Fruit fly (Drosophila melanogaster) whole organism, embryonic: ENCODE data around the gene ATPsynO.
A peak's percentile ranks its signal among the peaks of the same experiment; 100 is the strongest.

Source experiments
- Blimp-1 ChIP-seq: fragments of 200-800 bp; sonication (Bioruptor generic); optimal IDR thresholded peaks from 3 replicates; lab custom pipeline; 2018; ENCODE audit warnings: missing biosample characterization, missing genetic modification characterization, mild to moderate bottlenecking, moderate library complexity, missing genetic modification reagents
- CG10543 ChIP-seq: fragments of 200-800 bp; sonication (Bioruptor generic); optimal IDR thresholded peaks from 3 replicates; lab custom pipeline; 2017; ENCODE audit warnings: missing biosample characterization, mild to moderate bottlenecking, missing genetic modification characterization, moderate library complexity
- CG10959 ChIP-seq: fragments of 200-800 bp; sonication (Bioruptor generic); IDR thresholded peaks from 2 replicates; pipeline ENCODE4 v1.3.6; 2022; ENCODE audit warnings: missing biosample characterization, missing genetic modification characterization
- CG11093 ChIP-seq: fragments of 200-800 bp; sonication (Bioruptor generic); IDR thresholded peaks from 3 replicates; pipeline ENCODE4 v1.3.6; 2022; ENCODE audit warnings: missing biosample characterization, missing genetic modification characterization
- CG11696 ChIP-seq: fragments of 200-800 bp; sonication (Bioruptor generic); IDR thresholded peaks from 2 replicates; pipeline ENCODE4 v1.3.6; 2022; ENCODE audit warnings: missing biosample characterization, missing genetic modification characterization
- CG12744 ChIP-seq: fragments of 200-800 bp; sonication (Bioruptor generic); optimal IDR thresholded peaks from 2 replicates; lab custom pipeline; 2016; ENCODE audit warnings: missing biosample characterization, missing genetic modification characterization
- CG13296 ChIP-seq: fragments of 200-800 bp; sonication (Bioruptor generic); optimal IDR thresholded peaks from 3 replicates; lab custom pipeline; 2018; ENCODE audit warnings: missing biosample characterization, mild to moderate bottlenecking, missing genetic modification characterization
- CG13894 ChIP-seq: fragments of 200-800 bp; sonication (Bioruptor generic); optimal IDR thresholded peaks from 3 replicates; lab custom pipeline; 2018; ENCODE audit warnings: missing biosample characterization, mild to moderate bottlenecking, missing genetic modification characterization, moderate library complexity
- CG14710 ChIP-seq: fragments of 200-800 bp; sonication (Bioruptor generic); optimal IDR thresholded peaks from 3 replicates; lab custom pipeline; 2019; ENCODE audit warnings: missing biosample characterization, mild to moderate bottlenecking, missing genetic modification characterization, moderate library complexity
- CG17361 ChIP-seq: fragments of 200-800 bp; sonication (Bioruptor generic); IDR thresholded peaks from 3 replicates; pipeline ENCODE4 v1.3.6; 2022; ENCODE audit warnings: missing biosample characterization, missing genetic modification characterization
- CG2199 ChIP-seq: fragments of 200-800 bp; sonication (Bioruptor generic); IDR thresholded peaks from 3 replicates; pipeline ENCODE4 v1.3.6; 2022; ENCODE audit warnings: missing biosample characterization, missing genetic modification characterization
- CG30431 ChIP-seq: fragments of 200-800 bp; sonication (Bioruptor generic); optimal IDR thresholded peaks from 2 replicates; lab custom pipeline; 2017; ENCODE audit warnings: missing biosample characterization, missing genetic modification characterization
- CG3065 ChIP-seq: fragments of 200-800 bp; sonication (Bioruptor generic); optimal IDR thresholded peaks from 2 replicates; lab custom pipeline; 2016; ENCODE audit warnings: missing biosample characterization, missing genetic modification characterization
- CG6765 ChIP-seq: fragments of 200-800 bp; sonication (Bioruptor generic); optimal IDR thresholded peaks from 3 replicates; lab custom pipeline; 2017; ENCODE audit warnings: missing biosample characterization, mild to moderate bottlenecking, missing genetic modification characterization
- CG6791 ChIP-seq: fragments of 200-800 bp; sonication (Bioruptor generic); IDR thresholded peaks from 3 replicates; pipeline ENCODE4 v1.3.6; 2022; ENCODE audit warnings: missing biosample characterization, missing genetic modification characterization; ENCODE audit not compliant: partially characterized antibody
- CG7357 ChIP-seq: fragments of 200-800 bp; sonication (Bioruptor generic); IDR thresholded peaks from 3 replicates; pipeline ENCODE4 v1.3.6; 2022; ENCODE audit warnings: missing biosample characterization, missing genetic modification characterization
- CG7745 ChIP-seq: fragments of 200-800 bp; sonication (Bioruptor generic); optimal IDR thresholded peaks from 2 replicates; lab custom pipeline; 2018; ENCODE audit warnings: missing biosample characterization, mild to moderate bottlenecking, missing genetic modification characterization, moderate library complexity
- CoRest ChIP-seq: fragments of 200-800 bp; sonication (Bioruptor generic); optimal IDR thresholded peaks from 3 replicates; lab custom pipeline; 2018; ENCODE audit warnings: missing biosample characterization, mild to moderate bottlenecking, missing genetic modification characterization, moderate library complexity
- Drgx ChIP-seq: fragments of 200-800 bp; sonication (Bioruptor generic); IDR thresholded peaks from 2 replicates; pipeline ENCODE4 v1.3.6; 2022; ENCODE audit warnings: missing biosample characterization, missing genetic modification characterization
- E2f1 ChIP-seq: fragments of 200-800 bp; sonication (Bioruptor generic); IDR thresholded peaks from 2 replicates; pipeline ENCODE4 v1.3.6; 2022; ENCODE audit warnings: missing biosample characterization, missing genetic modification characterization
- E2f2 ChIP-seq: fragments of 200-800 bp; sonication (Bioruptor generic); IDR thresholded peaks from 2 replicates; pipeline ENCODE4 v1.3.6; 2022; ENCODE audit warnings: missing biosample characterization, missing genetic modification characterization
- H2.0 ChIP-seq: fragments of 200-800 bp; sonication (Bioruptor generic); IDR thresholded peaks from 2 replicates; pipeline ENCODE4 v1.3.6; 2022; ENCODE audit warnings: missing biosample characterization, missing genetic modification characterization
- HLH3B ChIP-seq: fragments of 200-800 bp; sonication (Bioruptor generic); IDR thresholded peaks from 2 replicates; pipeline ENCODE4 v1.3.6; 2022; ENCODE audit warnings: missing biosample characterization, missing genetic modification characterization
- HmgD ChIP-seq: fragments of 200-800 bp; sonication (Bioruptor generic); optimal IDR thresholded peaks from 3 replicates; lab custom pipeline; 2016; ENCODE audit warnings: missing biosample characterization, missing genetic modification characterization
- Hmr ChIP-seq: fragments of 200-800 bp; sonication (Bioruptor generic); optimal IDR thresholded peaks from 3 replicates; lab custom pipeline; 2017; ENCODE audit warnings: mild to moderate bottlenecking, missing biosample characterization, missing genetic modification reagents, missing genetic modification characterization
- Hr3 ChIP-seq: fragments of 200-800 bp; sonication (Bioruptor generic); optimal IDR thresholded peaks from 3 replicates; lab custom pipeline; 2016; ENCODE audit warnings: missing biosample characterization, missing genetic modification characterization
- Hr78 ChIP-seq, 2 experiments: fragments of 200-800 bp in 1 of 2; fragments of >200 bp in 1 of 2; sonication (Bioruptor generic) in 1 of 2; optimal IDR thresholded peaks; 2 replicates each; lab custom pipeline; 2017 to 2019; ENCODE audit warnings: missing biosample characterization in 2 of 2, missing genetic modification characterization in 2 of 2, mild to moderate bottlenecking in 1 of 2, moderate library complexity in 1 of 2
- Med ChIP-seq: fragments of 200-800 bp; sonication (Bioruptor generic); peaks from one replicate; lab custom pipeline; 2016; ENCODE audit warnings: missing biosample characterization, missing genetic modification characterization, mild to moderate bottlenecking, inconsistent platforms, moderate library complexity
- NfI ChIP-seq: fragments of 200-800 bp; sonication (Bioruptor generic); optimal IDR thresholded peaks from 3 replicates; lab custom pipeline; 2018; ENCODE audit warnings: missing biosample characterization, mild to moderate bottlenecking, missing genetic modification characterization, moderate library complexity
- Ptx1 ChIP-seq: fragments of 200-800 bp; sonication (Bioruptor generic); IDR thresholded peaks from 2 replicates; pipeline ENCODE4 v1.3.6; 2022; ENCODE audit warnings: missing biosample characterization, missing genetic modification characterization
- Six4 ChIP-seq: fragments of 200-800 bp; sonication (Bioruptor generic); optimal IDR thresholded peaks from 2 replicates; lab custom pipeline; 2016; ENCODE audit warnings: missing biosample characterization, missing genetic modification characterization
- Xbp1 ChIP-seq: fragments of 200-800 bp; sonication (Bioruptor generic); optimal IDR thresholded peaks from 3 replicates; lab custom pipeline; 2016; ENCODE audit warnings: missing biosample characterization, mild to moderate bottlenecking, missing genetic modification characterization
- YL-1 ChIP-seq: fragments of 200-800 bp; sonication (Bioruptor generic); optimal IDR thresholded peaks from 3 replicates; lab custom pipeline; 2017; ENCODE audit warnings: missing biosample characterization, mild to moderate bottlenecking, missing genetic modification characterization
- amos ChIP-seq: fragments of 200-800 bp; sonication (Bioruptor generic); IDR thresholded peaks from 2 replicates; pipeline ENCODE4 v1.3.6; 2022; ENCODE audit warnings: missing biosample characterization, missing genetic modification characterization; ENCODE audit not compliant: partially characterized antibody
- crc ChIP-seq: fragments of 200-800 bp; sonication (Bioruptor generic); optimal IDR thresholded peaks from 2 replicates; lab custom pipeline; 2016; ENCODE audit warnings: missing biosample characterization, missing genetic modification characterization
- dan ChIP-seq: fragments of 200-800 bp; sonication (Bioruptor generic); IDR thresholded peaks from 2 replicates; pipeline ENCODE4 v1.3.6; 2022; ENCODE audit warnings: missing biosample characterization, missing genetic modification characterization
- fd3F ChIP-seq: fragments of 200-800 bp; sonication (Bioruptor generic); optimal IDR thresholded peaks from 2 replicates; lab custom pipeline; 2018; ENCODE audit warnings: missing biosample characterization, mild to moderate bottlenecking, missing genetic modification characterization, moderate library complexity
- grau ChIP-seq: fragments of 200-800 bp; optimal IDR thresholded peaks from 3 replicates; lab custom pipeline; 2019; ENCODE audit warnings: missing biosample characterization, mild to moderate bottlenecking, missing genetic modification characterization, moderate library complexity
- ham ChIP-seq: fragments of 200-800 bp; sonication (Bioruptor generic); IDR thresholded peaks from 2 replicates; pipeline ENCODE4 v1.3.6; 2022; ENCODE audit warnings: missing biosample characterization, missing genetic modification characterization
- insv ChIP-seq, 2 experiments: fragments of 200-800 bp; sonication (Bioruptor generic); optimal IDR thresholded peaks; 3 replicates each; lab custom pipeline; 2016 to 2018; ENCODE audit warnings: missing biosample characterization in 2 of 2, missing genetic modification characterization in 2 of 2
- inv ChIP-seq: fragments of 200-800 bp; sonication (Bioruptor generic); IDR thresholded peaks from 2 replicates; pipeline ENCODE4 v1.3.6; 2022; ENCODE audit warnings: missing biosample characterization, missing genetic modification characterization; ENCODE audit not compliant: partially characterized antibody
- klu ChIP-seq: fragments of 200-800 bp; sonication (Bioruptor generic); IDR thresholded peaks from 2 replicates; pipeline ENCODE4 v1.3.6; 2022; ENCODE audit warnings: missing biosample characterization, missing genetic modification characterization
- lmd ChIP-seq: fragments of 200-800 bp; sonication (Bioruptor generic); IDR thresholded peaks from 2 replicates; pipeline ENCODE4 v1.3.6; 2022; ENCODE audit warnings: missing biosample characterization, missing genetic modification characterization
- otp ChIP-seq: fragments of 200-800 bp; sonication (Bioruptor generic); IDR thresholded peaks from 3 replicates; pipeline ENCODE4, ENCODE4 v1.3.6; 2022; ENCODE audit warnings: missing biosample characterization, missing genetic modification characterization
- pzg ChIP-seq: fragments of 200-800 bp; sonication (Bioruptor generic); optimal IDR thresholded peaks from 3 replicates; lab custom pipeline; 2018; ENCODE audit warnings: missing biosample characterization, mild to moderate bottlenecking, missing genetic modification characterization, moderate library complexity
- sim ChIP-seq: fragments of 200-800 bp; sonication (Bioruptor generic); IDR thresholded peaks from 2 replicates; pipeline ENCODE4 v1.3.6; 2022; ENCODE audit warnings: missing biosample characterization, missing genetic modification characterization
- trem ChIP-seq: fragments of 200-800 bp; optimal IDR thresholded peaks from 3 replicates; lab custom pipeline; 2019; ENCODE audit warnings: missing biosample characterization, mild to moderate bottlenecking, missing genetic modification characterization, moderate library complexity
- trh ChIP-seq: fragments of 200-800 bp; sonication (Bioruptor generic); optimal IDR thresholded peaks from 2 replicates; lab custom pipeline; 2016; ENCODE audit warnings: missing biosample characterization, missing genetic modification characterization
- zfh1 ChIP-seq: fragments of 200-800 bp; sonication (Bioruptor generic); IDR thresholded peaks from 3 replicates; pipeline ENCODE4 v1.3.6; 2022; ENCODE audit warnings: missing biosample characterization, missing genetic modification characterization

ATPsynO gene

dm6 chr3R:15280619-15281334 lies 15.4 kb downstream of the ATPsynO start (continued):
- TF ChIP-seq ham (GFP tag; lab: Robert Waterston, UW) (no peak), NfI (GFP tag; lab: Kevin White, UChicago) (peak; percentile 65), CG11696 (GFP tag; lab: Robert Waterston, UW) (no peak), pzg (GFP tag; lab: Kevin White, UChicago) (no peak), CG11093 (GFP tag; lab: Robert Waterston, UW) (no peak), Xbp1 (GFP tag; lab: Kevin White, UChicago) (peak; percentile 72), Six4 (GFP tag; lab: Kevin White, UChicago) (peak; percentile 74), CG7745 (tag; lab: Kevin White, UChicago) (no peak), CG13296 (GFP tag; lab: Kevin White, UChicago) (peak; percentile 47), klu (GFP tag; lab: Robert Waterston, UW) (no peak), CG10959 (GFP tag; lab: Robert Waterston, UW) (no peak), CG13894 (tag; lab: Kevin White, UChicago) (no peak), CG2199 (GFP tag; lab: Robert Waterston, UW) (no peak), YL-1 (GFP tag; lab: Kevin White, UChicago) (peak; percentile 19), insv (GFP tag; optimal IDR thresholded peaks at IDR 0.05; lab: Kevin White, UChicago) (no peak), Hmr (GFP tag; lab: Kevin White, UChicago) (peak; percentile 50), trh (GFP tag; lab: Kevin White, UChicago) (peak; percentile 41), H2.0 (GFP tag; lab: Robert Waterston, UW) (0 out of 2 replicates have a peak, but pooled peaks have one; percentile 29), CG7357 (GFP tag; lab: Robert Waterston, UW) (no peak), E2f2 (peak; percentile 38; the same call in 1 of the 2 replicates), zfh1 (GFP tag; lab: Robert Waterston, UW) (0 out of 3 replicates have a peak, but pooled peaks have one; percentile 46), inv (GFP tag; lab: Robert Waterston, UW) (no peak), CG3065 (GFP tag; lab: Kevin White, UChicago) (no peak), CG30431 (GFP tag; lab: Kevin White, UChicago) (peak; percentile 65), fd3F (GFP tag; lab: Kevin White, UChicago) (peak; percentile 36), amos (no peak), CG6791 (no peak), otp (GFP tag; lab: Robert Waterston, UW) (no peak), CG17361 (GFP tag; lab: Robert Waterston, UW) (peak; percentile 95), Blimp-1 (peak; percentile 70), CoRest (tag; lab: Kevin White, UChicago) (peak; percentile 88), Hr78 (GFP tag; optimal IDR thresholded peaks at IDR 0.05; lab: Kevin White, UChicago) (peak in 1 of 2 experiments; percentile 64), E2f1 (GFP tag; lab: Robert Waterston, UW) (peak; percentile 32; the same call in 1 of the 2 replicates), Drgx (peak; percentile 38; the same call in 1 of the 2 replicates), CG10543 (peak; percentile 35), Med (GFP tag; lab: Kevin White, UChicago) (peak; percentile 51), trem (tag; lab: Kevin White, UChicago) (peak; percentile 71), HLH3B (GFP tag; lab: Robert Waterston, UW) (peak; percentile 38), sim (GFP tag; lab: Robert Waterston, UW) (peak; percentile 36; the same call in 1 of the 2 replicates), HmgD (no peak), lmd (peak; percentile 60), dan (GFP tag; lab: Robert Waterston, UW) (no peak), Ptx1 (peak; percentile 43; the same call in 1 of the 2 replicates), CG14710 (tag; lab: Kevin White, UChicago) (peak; percentile 83), CG12744 (GFP tag; lab: Kevin White, UChicago) (no peak), grau (tag; lab: Kevin White, UChicago) (peak; percentile 80), CG6765 (GFP tag; lab: Kevin White, UChicago) (no peak), Hr3 (GFP tag; lab: Kevin White, UChicago) (peak; percentile 83), crc (GFP tag; lab: Kevin White, UChicago) (no peak)
